Worm (Caenorhabditis elegans) whole organism, L4/young adult: ENCODE data around the gene cdh-12.

ENCODE experiments used
- W03F9.2 ChIP-seq: fragments of 150-350 bp; optimal IDR thresholded peaks from 2 replicates; lab custom pipeline; 2014; ENCODE audit warnings: missing biosample characterization, missing genetic modification characterization
- him-1 ChIP-seq: sonication (generic microtip); optimal IDR thresholded peaks from 2 replicates; lab custom pipeline; 2016; ENCODE audit warnings: missing genotype, missing genetic modification reagents, missing genetic modification characterization, missing compliant biosample characterization

- no peak for TF ChIP-seq him-1 (tag; lab: Kevin White, UChicago)
- TF ChIP-seq W03F9.2 = no peak
Measured at ce11 chrIII:1161946-1162345, 10.1 kb downstream of the cdh-12 start.
